Worm (Caenorhabditis elegans): ENCODE results near the gene hot-4.

- TF ChIP-seq tra-4 (tag; optimal IDR thresholded peaks at IDR 0.05) (no peak), hmg-4 (GFP tag; optimal IDR thresholded peaks at IDR 0.05) (no peak), ama-1 (optimal IDR thresholded peaks at IDR 0.05) (no peak)
Observed at ce11 chrIII:6207881-6208280, 9.3 kb upstream of the hot-4 start, which contains the start of gene C23G10.2.

Measured in whole organism, early embryonic.